Worm (Caenorhabditis elegans) whole organism, late embryonic: ENCODE measurements around the gene C18C4.7.

Experiments
- ama-1 ChIP-seq: fragments of 150-350 bp; optimal IDR thresholded peaks from 2 replicates; lab custom pipeline; 2014
- ceh-24 ChIP-seq: sonication (generic microtip); optimal IDR thresholded peaks from 2 replicates; lab custom pipeline; 2016; ENCODE audit warnings: mild to moderate bottlenecking, missing genetic modification characterization, missing compliant biosample characterization
- dmd-4 ChIP-seq: sonication (generic microtip); optimal IDR thresholded peaks from 2 replicates; lab custom pipeline; 2016; ENCODE audit warnings: borderline replicate concordance, missing genetic modification characterization, missing compliant biosample characterization
- elt-2 ChIP-seq: sonication (generic microtip); optimal IDR thresholded peaks from 2 replicates; lab custom pipeline; 2016; ENCODE audit warnings: missing genetic modification reagents, missing genetic modification characterization, missing compliant biosample characterization
- ets-4 ChIP-seq: sonication (generic microtip); optimal IDR thresholded peaks from 2 replicates; lab custom pipeline; 2016; ENCODE audit warnings: missing genetic modification characterization, missing compliant biosample characterization
- madf-2 ChIP-seq: sonication (generic microtip); optimal IDR thresholded peaks from 2 replicates; lab custom pipeline; 2017; ENCODE audit warnings: missing genetic modification characterization, missing compliant biosample characterization
- pat-9 ChIP-seq: fragments of 200-800 bp; sonication (Bioruptor generic); optimal IDR thresholded peaks from 2 replicates; lab custom pipeline; 2018; ENCODE audit warnings: mild to moderate bottlenecking, missing genetic modification characterization, moderate library complexity, missing compliant biosample characterization
- pha-4 ChIP-seq: fragments of 150-350 bp; optimal IDR thresholded peaks from 2 replicates; lab custom pipeline; 2018; ENCODE audit warnings: missing biosample characterization, missing genetic modification reagents, missing genetic modification characterization
- pqm-1 ChIP-seq: sonication (generic microtip); optimal IDR thresholded peaks from 2 replicates; lab custom pipeline; 2016; ENCODE audit warnings: missing genetic modification characterization, missing compliant biosample characterization
- unc-42 ChIP-seq: sonication (generic microtip); optimal IDR thresholded peaks from 2 replicates; lab custom pipeline; 2016; ENCODE audit warnings: missing genotype, missing genetic modification characterization, missing compliant biosample characterization

DNA sequence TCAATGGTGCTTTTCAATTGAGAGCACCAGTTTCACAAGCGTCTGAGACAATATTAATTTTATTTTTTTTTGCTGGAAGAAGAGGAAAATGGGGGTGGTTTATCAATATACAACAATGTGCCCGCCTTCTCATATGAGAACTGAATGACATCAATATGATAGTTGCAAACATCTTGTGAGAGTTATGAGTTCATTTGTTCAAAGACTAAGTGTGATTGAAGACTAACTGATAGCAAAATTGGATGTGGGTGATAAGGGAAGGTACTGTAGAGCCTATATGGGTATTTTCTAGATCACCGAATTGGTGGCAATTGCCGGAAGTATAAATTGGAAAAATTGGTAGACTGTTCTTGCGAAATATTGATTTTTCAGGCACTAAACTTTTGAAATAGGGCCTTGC, 54.5 kb downstream of the C18C4.7 start:
- TF ChIP-seq elt-2 (tag; lab: Kevin White, UChicago) (peak; percentile 15), madf-2 (tag; lab: Kevin White, UChicago) (no peak), ceh-24 (tag; lab: Kevin White, UChicago) (no peak), pha-4 (no peak), ama-1 (lab: Kevin White, UChicago) (no peak), pat-9 (no peak), dmd-4 (no peak), unc-42 (no peak), pqm-1 (tag; lab: Kevin White, UChicago) (no peak), ets-4 (tag; lab: Kevin White, UChicago) (no peak)
